Fruit fly (Drosophila melanogaster) whole organism, adult: ENCODE data around the gene CG13708.

Experiments
- CG7101 ChIP-seq: fragments of 200-800 bp; sonication (Bioruptor generic); optimal IDR thresholded peaks from 2 replicates; lab custom pipeline; 2018; ENCODE audit warnings: missing biosample characterization, mild to moderate bottlenecking, missing genetic modification characterization, moderate library complexity
- Mnt ChIP-seq: fragments of 200-800 bp; sonication (Bioruptor generic); optimal IDR thresholded peaks from 2 replicates; lab custom pipeline; 2016; ENCODE audit warnings: missing biosample characterization, mild to moderate bottlenecking, missing genetic modification characterization
- cic ChIP-seq: fragments of 200-800 bp; sonication (Bioruptor generic); optimal IDR thresholded peaks from 2 replicates; lab custom pipeline; 2017; ENCODE audit warnings: missing biosample characterization, mild to moderate bottlenecking, missing genetic modification characterization, moderate library complexity
- kay ChIP-seq: fragments of 200-800 bp; sonication (Bioruptor generic); peaks from one replicate; lab custom pipeline; 2016; ENCODE audit warnings: missing biosample characterization, missing genetic modification characterization, borderline replicate concordance
- ovo ChIP-seq: fragments of 200-800 bp; sonication (Bioruptor generic); optimal IDR thresholded peaks from 2 replicates; lab custom pipeline; 2016; ENCODE audit warnings: missing biosample characterization, missing genetic modification characterization

- TF ChIP-seq kay (GFP tag; lab: Kevin White, UChicago) (no peak), ovo (no peak), cic (GFP tag; lab: Kevin White, UChicago) (no peak), Mnt (GFP tag; lab: Kevin White, UChicago) (no peak), CG7101 (no peak)
Measured at dm6 chr3L:4805751-4806150, 27.6 kb downstream of the CG13708 start.
